In genomic region chr2L:15066141-15066540, dm6 we compare ENCODE assay signal across 1 fruit fly cellular context.
TF ChIP-seq lines count a peak whose summit lies in the region.

No protein-coding gene starts in this region.

TF ChIP-seq in whole organism, embryonic, 481 proteins besides CTCF, POLR2A, EP300 and RAD21 (continued from another document):
- TF ChIP-seq CG12299 (tag; optimal IDR thresholded peaks at IDR 0.05; lab: Kevin White, UChicago) (no peak), klu (GFP tag; IDR thresholded peaks at IDR 0.05; lab: Robert Waterston, UW) (no peak), CG3407 (GFP tag; optimal IDR thresholded peaks at IDR 0.05; lab: Kevin White, UChicago) (no peak), emc (GFP tag; optimal IDR thresholded peaks at IDR 0.05; lab: Kevin White, UChicago) (no peak), Pdp1 (GFP tag; optimal IDR thresholded peaks at IDR 0.05; lab: Kevin White, UChicago) (no peak), esg (GFP tag; conservative IDR thresholded peaks at IDR 0.05; lab: Robert Waterston, UW) (no peak), CG1792 (GFP tag; optimal IDR thresholded peaks at IDR 0.05; lab: Kevin White, UChicago) (no peak), CG6272 (GFP tag; IDR thresholded peaks at IDR 0.05; lab: Robert Waterston, UW) (no peak), amos (GFP tag; IDR thresholded peaks at IDR 0.05; lab: Robert Waterston, UW; ENCODE audit: partially characterized antibody) (no peak), CG12155 (GFP tag; optimal IDR thresholded peaks at IDR 0.05; lab: Kevin White, UChicago) (peak; percentile 0), sqz (GFP tag; optimal IDR thresholded peaks at IDR 0.05; lab: Kevin White, UChicago) (no peak), HLH54F (GFP tag; optimal IDR thresholded peaks at IDR 0.05; lab: Kevin White, UChicago) (no peak), ci (GFP tag; IDR thresholded peaks at IDR 0.05; lab: Robert Waterston, UW) (no peak), CG13894 (tag; optimal IDR thresholded peaks at IDR 0.05; lab: Kevin White, UChicago) (no peak), CG7839 (tag; optimal IDR thresholded peaks at IDR 0.05; lab: Kevin White, UChicago) (no peak), Nf-YA (GFP tag; IDR thresholded peaks at IDR 0.05; lab: Robert Waterston, UW) (no peak), CG17568 (GFP tag; optimal IDR thresholded peaks at IDR 0.05; lab: Kevin White, UChicago) (no peak), Ssrp (tag; optimal IDR thresholded peaks at IDR 0.05; lab: Kevin White, UChicago) (peak; percentile 42), CG7786 (GFP tag; optimal IDR thresholded peaks at IDR 0.05; lab: Kevin White, UChicago) (no peak), CG31224 (GFP tag; IDR thresholded peaks at IDR 0.05; lab: Robert Waterston, UW) (no peak), nmo (GFP tag; optimal IDR thresholded peaks at IDR 0.05; lab: Kevin White, UChicago) (peak; percentile 5), bsh (GFP tag; optimal IDR thresholded peaks at IDR 0.05; lab: Kevin White, UChicago) (peak in 1 of 2 experiments; percentile 1), crc (GFP tag; optimal IDR thresholded peaks at IDR 0.05; lab: Kevin White, UChicago) (no peak), CG10209 (GFP tag; optimal IDR thresholded peaks at IDR 0.05; lab: Kevin White, UChicago) (no peak), gro (GFP tag; optimal IDR thresholded peaks at IDR 0.05; lab: Kevin White, UChicago) (no peak), CG8944 (GFP tag; optimal IDR thresholded peaks at IDR 0.05; lab: Kevin White, UChicago) (no peak), CG7745 (tag; optimal IDR thresholded peaks at IDR 0.05; lab: Kevin White, UChicago) (no peak), CHES-1-like (GFP tag; optimal IDR thresholded peaks at IDR 0.05; lab: Kevin White, UChicago) (no peak), CG4820 (GFP tag; optimal IDR thresholded peaks at IDR 0.05; lab: Kevin White, UChicago) (no peak), wor (GFP tag; IDR thresholded peaks at IDR 0.05; lab: Robert Waterston, UW) (no peak), CG1603 (tag; optimal IDR thresholded peaks at IDR 0.05; lab: Kevin White, UChicago) (no peak), twi (tag; optimal IDR thresholded peaks at IDR 0.05; lab: Kevin White, UChicago) (no peak), CG14441 (GFP tag; IDR thresholded peaks at IDR 0.05; lab: Robert Waterston, UW) (no peak), unc-4 (GFP tag; IDR thresholded peaks at IDR 0.05; lab: Robert Waterston, UW; ENCODE audit: partially characterized antibody) (no peak), CG2120 (GFP tag; optimal IDR thresholded peaks at IDR 0.05; lab: Kevin White, UChicago) (peak; percentile 17), Xbp1 (GFP tag; optimal IDR thresholded peaks at IDR 0.05; lab: Kevin White, UChicago) (peak; percentile 2), CG2678 (tag; optimal IDR thresholded peaks at IDR 0.05; lab: Kevin White, UChicago) (peak; percentile 24), Hmr (GFP tag; optimal IDR thresholded peaks at IDR 0.05; lab: Kevin White, UChicago) (peak; percentile 3), vnd (GFP tag; IDR thresholded peaks at IDR 0.05; lab: Robert Waterston, UW; ENCODE audit: partially characterized antibody) (no peak), her (GFP tag; optimal IDR thresholded peaks at IDR 0.05; lab: Kevin White, UChicago) (no peak), eyg (GFP tag; optimal IDR thresholded peaks at IDR 0.05; lab: Kevin White, UChicago) (no peak), pan (optimal IDR thresholded peaks at IDR 0.05; lab: Kevin White, UChicago) (no peak), pan (GFP tag; optimal IDR thresholded peaks at IDR 0.05 in 1 of 2, IDR thresholded peaks at IDR 0.05 in 1 of 2) (no peak), Chrac-16 (GFP tag; optimal IDR thresholded peaks at IDR 0.05; lab: Kevin White, UChicago) (no peak), sim (GFP tag; IDR thresholded peaks at IDR 0.05; lab: Robert Waterston, UW) (no peak), CG3065 (GFP tag; optimal IDR thresholded peaks at IDR 0.05; lab: Kevin White, UChicago) (no peak), PHDP (tag; optimal IDR thresholded peaks at IDR 0.05; lab: Kevin White, UChicago) (peak; percentile 24), maf-S (GFP tag; optimal IDR thresholded peaks at IDR 0.05; lab: Kevin White, UChicago) (no peak), trh (GFP tag; optimal IDR thresholded peaks at IDR 0.05; lab: Kevin White, UChicago) (no peak), zfh2 (GFP tag; optimal IDR thresholded peaks at IDR 0.05; lab: Kevin White, UChicago) (no peak), ab (GFP tag; optimal IDR thresholded peaks at IDR 0.05; lab: Kevin White, UChicago) (no peak), CG10462 (GFP tag; optimal IDR thresholded peaks at IDR 0.05; lab: Kevin White, UChicago) (no peak), row (GFP tag; IDR thresholded peaks at IDR 0.05; lab: Robert Waterston, UW) (peak; percentile 23; the same call in 1 of the 3 replicates), br (optimal IDR thresholded peaks at IDR 0.05; lab: Kevin White, UChicago) (no peak), Hr51 (GFP tag; optimal IDR thresholded peaks at IDR 0.05; lab: Kevin White, UChicago) (peak in 1 of 2 experiments; percentile 50), grau (tag; optimal IDR thresholded peaks at IDR 0.05; lab: Kevin White, UChicago) (peak; percentile 52), ash1 (GFP tag; optimal IDR thresholded peaks at IDR 0.05; lab: Kevin White, UChicago) (no peak), crp (GFP tag; optimal IDR thresholded peaks at IDR 0.05; lab: Kevin White, UChicago) (no peak), CG13424 (tag; optimal IDR thresholded peaks at IDR 0.05; lab: Kevin White, UChicago) (peak; percentile 45), CG10543 (GFP tag; optimal IDR thresholded peaks at IDR 0.05; lab: Kevin White, UChicago) (no peak), CG34376 (GFP tag; optimal IDR thresholded peaks at IDR 0.05; lab: Kevin White, UChicago) (no peak), CG6765 (GFP tag; optimal IDR thresholded peaks at IDR 0.05; lab: Kevin White, UChicago) (no peak), CG5245 (GFP tag; optimal IDR thresholded peaks at IDR 0.05; lab: Kevin White, UChicago) (no peak), CG6654 (GFP tag; optimal IDR thresholded peaks at IDR 0.05; lab: Kevin White, UChicago) (no peak), dmrt99B (tag; optimal IDR thresholded peaks at IDR 0.05; lab: Kevin White, UChicago) (peak; percentile 24), gcm (GFP tag; optimal IDR thresholded peaks at IDR 0.05; lab: Kevin White, UChicago) (no peak), CG31388 (GFP tag; optimal IDR thresholded peaks at IDR 0.05; lab: Kevin White, UChicago) (no peak), CG3163 (GFP tag; optimal IDR thresholded peaks at IDR 0.05; lab: Kevin White, UChicago) (no peak), lilli (GFP tag; optimal IDR thresholded peaks at IDR 0.05; lab: Kevin White, UChicago) (no peak), CG17361 (GFP tag; IDR thresholded peaks at IDR 0.05; lab: Robert Waterston, UW) (0 out of 3 replicates have a peak, but pooled peaks have one; percentile 16), CG16863 (GFP tag; optimal IDR thresholded peaks at IDR 0.05; lab: Kevin White, UChicago) (no peak), CG4707 (GFP tag; optimal IDR thresholded peaks at IDR 0.05; lab: Kevin White, UChicago) (no peak), CG30403 (GFP tag; optimal IDR thresholded peaks at IDR 0.05; lab: Kevin White, UChicago) (peak; percentile 50), CG8359 (GFP tag; optimal IDR thresholded peaks at IDR 0.05; lab: Kevin White, UChicago; ENCODE audit: borderline replicate concordance) (no peak), gcm2 (GFP tag; optimal IDR thresholded peaks at IDR 0.05; lab: Kevin White, UChicago) (no peak), TFAM (GFP tag; optimal IDR thresholded peaks at IDR 0.05; lab: Kevin White, UChicago) (no peak), CoRest (tag; optimal IDR thresholded peaks at IDR 0.05; lab: Kevin White, UChicago) (peak; percentile 30), nerfin-2 (GFP tag; IDR thresholded peaks at IDR 0.05; lab: Robert Waterston, UW; ENCODE audit: partially characterized antibody) (no peak), CG15269 (tag; optimal IDR thresholded peaks at IDR 0.05; lab: Kevin White, UChicago) (peak; percentile 42), fd3F (GFP tag; optimal IDR thresholded peaks at IDR 0.05; lab: Kevin White, UChicago) (no peak), CG3281 (GFP tag; optimal IDR thresholded peaks at IDR 0.05; lab: Kevin White, UChicago) (no peak), repo (GFP tag; optimal IDR thresholded peaks at IDR 0.05; lab: Kevin White, UChicago) (no peak), schlank (tag; optimal IDR thresholded peaks at IDR 0.05; lab: Kevin White, UChicago) (no peak), CG12236 (GFP tag; optimal IDR thresholded peaks at IDR 0.05; lab: Kevin White, UChicago) (no peak), yki (optimal IDR thresholded peaks at IDR 0.05; lab: Kevin White, UChicago) (no peak), ranshi (GFP tag; IDR thresholded peaks at IDR 0.05; lab: Robert Waterston, UW) (no peak), CG5180 (GFP tag; optimal IDR thresholded peaks at IDR 0.05; lab: Kevin White, UChicago) (no peak), Dad (GFP tag; optimal IDR thresholded peaks at IDR 0.05; lab: Kevin White, UChicago) (no peak), CG10979 (tag; optimal IDR thresholded peaks at IDR 0.05; lab: Kevin White, UChicago) (no peak), CG32532 (GFP tag; IDR thresholded peaks at IDR 0.05; lab: Robert Waterston, UW) (no peak), Lim3 (GFP tag; IDR thresholded peaks at IDR 0.05; lab: Robert Waterston, UW) (no peak), CG8924 (tag; optimal IDR thresholded peaks at IDR 0.05; lab: Kevin White, UChicago) (peak; percentile 1), pita (GFP tag; optimal IDR thresholded peaks at IDR 0.05; lab: Kevin White, UChicago) (no peak), CG10431 (GFP tag; optimal IDR thresholded peaks at IDR 0.05; lab: Kevin White, UChicago) (no peak), Spps (tag; optimal IDR thresholded peaks at IDR 0.05; lab: Kevin White, UChicago) (no peak), ham (GFP tag; IDR thresholded peaks at IDR 0.05; lab: Robert Waterston, UW) (no peak), CG8388 (GFP tag; optimal IDR thresholded peaks at IDR 0.05; lab: Kevin White, UChicago) (peak; percentile 15), so (GFP tag; IDR thresholded peaks at IDR 0.05; lab: Robert Waterston, UW) (no peak), Hsf (GFP tag; optimal IDR thresholded peaks at IDR 0.05; lab: Kevin White, UChicago) (peak; percentile 1), CG2199 (GFP tag; IDR thresholded peaks at IDR 0.05; lab: Robert Waterston, UW) (0 out of 3 replicates have a peak, but pooled peaks have one; percentile 4), HLHmδ (GFP tag; optimal IDR thresholded peaks at IDR 0.05; lab: Kevin White, UChicago) (no peak), Sox100B (GFP tag; optimal IDR thresholded peaks at IDR 0.05; lab: Kevin White, UChicago) (peak; percentile 19), gem (tag; optimal IDR thresholded peaks at IDR 0.05; lab: Kevin White, UChicago) (peak; percentile 61), CG8478 (optimal IDR thresholded peaks at IDR 0.05; lab: Kevin White, UChicago) (no peak), CG11247 (GFP tag; IDR thresholded peaks at IDR 0.05; lab: Robert Waterston, UW) (no peak), CG10366 (GFP tag; IDR thresholded peaks at IDR 0.05; lab: Robert Waterston, UW) (no peak), jing (GFP tag; optimal IDR thresholded peaks at IDR 0.05; lab: Kevin White, UChicago) (no peak), CG11093 (GFP tag; IDR thresholded peaks at IDR 0.05; lab: Robert Waterston, UW) (no peak), sug (tag; optimal IDR thresholded peaks at IDR 0.05; lab: Kevin White, UChicago) (no peak), tio (GFP tag; optimal IDR thresholded peaks at IDR 0.05; lab: Kevin White, UChicago) (no peak), CG7357 (GFP tag; IDR thresholded peaks at IDR 0.05; lab: Robert Waterston, UW) (no peak), inv (GFP tag; IDR thresholded peaks at IDR 0.05; lab: Robert Waterston, UW; ENCODE audit: partially characterized antibody) (no peak), Vsx1 (GFP tag; optimal IDR thresholded peaks at IDR 0.05; lab: Kevin White, UChicago) (no peak)
